Worm (Caenorhabditis elegans) whole organism, L3 larva: Measurements from ENCODE around the gene unc-6.

Source experiments
- ceh-9 ChIP-seq: sonication (generic microtip); optimal IDR thresholded peaks from 2 replicates; lab custom pipeline; 2018; ENCODE audit warnings: missing biosample characterization, missing genetic modification characterization
- nhr-12 ChIP-seq: fragments of 150-350 bp; optimal IDR thresholded peaks from 2 replicates; lab custom pipeline; 2014; ENCODE audit warnings: missing biosample characterization, missing genetic modification characterization
- nhr-23 ChIP-seq: fragments of 150-350 bp; optimal IDR thresholded peaks from 2 replicates; lab custom pipeline; 2014; ENCODE audit warnings: missing biosample characterization, missing genetic modification reagents, missing genetic modification characterization
- nhr-25 ChIP-seq: sonication (generic microtip); optimal IDR thresholded peaks from 2 replicates; lab custom pipeline; 2017; ENCODE audit warnings: missing biosample characterization, missing genetic modification characterization
- pha-4 ChIP-seq: fragments of 150-350 bp; optimal IDR thresholded peaks from 2 replicates; lab custom pipeline; 2014; ENCODE audit warnings: missing biosample characterization, missing genetic modification reagents, missing genetic modification characterization
- skn-1 ChIP-seq: fragments of 150-350 bp; optimal IDR thresholded peaks from 2 replicates; lab custom pipeline; 2014; ENCODE audit warnings: missing biosample characterization, missing genetic modification characterization
- snpc-4 ChIP-seq: fragments of 150-350 bp; optimal IDR thresholded peaks from 2 replicates; lab custom pipeline; 2014; ENCODE audit warnings: missing biosample characterization, missing genetic modification characterization
- ztf-4 ChIP-seq: fragments of 150-350 bp; optimal IDR thresholded peaks from 2 replicates; lab custom pipeline; 2014; ENCODE audit warnings: missing biosample characterization, missing genetic modification characterization

ce11 chrX:6874723-6875122, 14.8 kb upstream of the unc-6 start, which contains the start of gene F41C6.4:
- no peak for TF ChIP-seq snpc-4 (tag; lab: Kevin White, UChicago)
- TF ChIP-seq nhr-12 (tag; lab: Kevin White, UChicago): no peak
- no peak for TF ChIP-seq ceh-9 (tag; lab: Kevin White, UChicago)
- TF ChIP-seq ztf-4 (tag; lab: Kevin White, UChicago): no peak
- TF ChIP-seq skn-1: no peak
- TF ChIP-seq pha-4 (tag; lab: Kevin White, UChicago): no peak
- TF ChIP-seq nhr-25 (tag; lab: Kevin White, UChicago): no peak
- no peak for TF ChIP-seq nhr-23
